Fruit fly (Drosophila melanogaster) whole organism, adult: ENCODE results near the gene P5CDh2.
A peak's percentile ranks its signal among the peaks of the same experiment; 100 is the strongest.

ENCODE experiments used
- CG11617 ChIP-seq: fragments of 200-800 bp; sonication (Bioruptor generic); optimal IDR thresholded peaks from 2 replicates; lab custom pipeline; 2017; ENCODE audit warnings: mild to moderate bottlenecking, missing biosample characterization, missing genetic modification reagents, missing genetic modification characterization
- CG12768 ChIP-seq: fragments of 200-800 bp; sonication (Bioruptor generic); optimal IDR thresholded peaks from 2 replicates; lab custom pipeline; 2017; ENCODE audit warnings: missing biosample characterization, missing genetic modification characterization, mild to moderate bottlenecking, moderate library complexity, missing genetic modification reagents
- CG14711 ChIP-seq: fragments of 200-800 bp; sonication (Bioruptor generic); optimal IDR thresholded peaks from 2 replicates; lab custom pipeline; 2018; ENCODE audit warnings: missing biosample characterization, mild to moderate bottlenecking, missing genetic modification characterization, moderate library complexity
- CG1620 ChIP-seq: fragments of 200-800 bp; sonication (Bioruptor generic); optimal IDR thresholded peaks from 2 replicates; lab custom pipeline; 2016; ENCODE audit warnings: missing biosample characterization, missing genetic modification characterization
- CG5204 ChIP-seq: fragments of 200-800 bp; sonication (Bioruptor generic); optimal IDR thresholded peaks from 2 replicates; lab custom pipeline; 2016; ENCODE audit warnings: missing biosample characterization, missing genetic modification characterization
- CG7045 ChIP-seq: fragments of 200-800 bp; sonication (Bioruptor generic); optimal IDR thresholded peaks from 2 replicates; lab custom pipeline; 2017; ENCODE audit warnings: missing biosample characterization, mild to moderate bottlenecking, missing genetic modification characterization
- CG7101 ChIP-seq: fragments of 200-800 bp; sonication (Bioruptor generic); optimal IDR thresholded peaks from 2 replicates; lab custom pipeline; 2018; ENCODE audit warnings: missing biosample characterization, mild to moderate bottlenecking, missing genetic modification characterization, moderate library complexity
- Clk ChIP-seq: fragments of 200-800 bp; sonication (Bioruptor generic); optimal IDR thresholded peaks from 2 replicates; lab custom pipeline; 2017; ENCODE audit warnings: missing biosample characterization, missing genetic modification characterization
- Crg-1 ChIP-seq: fragments of 200-800 bp; sonication (Bioruptor generic); optimal IDR thresholded peaks from 2 replicates; lab custom pipeline; 2016; ENCODE audit warnings: missing biosample characterization, missing genetic modification characterization
- Hr96 ChIP-seq: fragments of 200-800 bp; sonication (Bioruptor generic); optimal IDR thresholded peaks from 2 replicates; lab custom pipeline; 2016; ENCODE audit warnings: missing biosample characterization, missing genetic modification characterization
- Mnt ChIP-seq: fragments of 200-800 bp; sonication (Bioruptor generic); optimal IDR thresholded peaks from 2 replicates; lab custom pipeline; 2016; ENCODE audit warnings: missing biosample characterization, mild to moderate bottlenecking, missing genetic modification characterization
- bab1 ChIP-seq: fragments of 200-800 bp; sonication (Bioruptor generic); optimal IDR thresholded peaks from 3 replicates; lab custom pipeline; 2019; ENCODE audit warnings: missing biosample characterization, mild to moderate bottlenecking, missing genetic modification characterization, moderate library complexity
- cic ChIP-seq: fragments of 200-800 bp; sonication (Bioruptor generic); optimal IDR thresholded peaks from 2 replicates; lab custom pipeline; 2017; ENCODE audit warnings: missing biosample characterization, mild to moderate bottlenecking, missing genetic modification characterization, moderate library complexity
- cnc ChIP-seq, 2 experiments: fragments of >200 bp; optimal IDR thresholded peaks; 2 replicates each; lab custom pipeline; 2017
- kay ChIP-seq: fragments of 200-800 bp; sonication (Bioruptor generic); peaks from one replicate; lab custom pipeline; 2016; ENCODE audit warnings: missing biosample characterization, missing genetic modification characterization, borderline replicate concordance
- ovo ChIP-seq: fragments of 200-800 bp; sonication (Bioruptor generic); optimal IDR thresholded peaks from 2 replicates; lab custom pipeline; 2016; ENCODE audit warnings: missing biosample characterization, missing genetic modification characterization
- pad ChIP-seq: fragments of 200-800 bp; sonication (Bioruptor generic); optimal IDR thresholded peaks from 3 replicates; lab custom pipeline; 2017; ENCODE audit warnings: missing biosample characterization, missing genetic modification characterization, mild to moderate bottlenecking, moderate library complexity, missing genetic modification reagents
- tj ChIP-seq: fragments of 200-800 bp; sonication (Bioruptor generic); optimal IDR thresholded peaks from 3 replicates; lab custom pipeline; 2017; ENCODE audit warnings: missing biosample characterization, mild to moderate bottlenecking, missing genetic modification characterization, moderate library complexity
- toe ChIP-seq: fragments of 200-800 bp; sonication (Bioruptor generic); optimal IDR thresholded peaks from 2 replicates; lab custom pipeline; 2016; ENCODE audit warnings: missing biosample characterization, missing genetic modification characterization

Gene P5CDh2

dm6 chr3R:21862137-21862850 lies 15.4 kb upstream of the P5CDh2 start:
- TF ChIP-seq tj (no peak), CG5204 (GFP tag; lab: Kevin White, UChicago) (no peak), Clk (GFP tag; lab: Kevin White, UChicago) (no peak), toe (GFP tag; lab: Kevin White, UChicago) (no peak), CG14711 (no peak), Hr96 (GFP tag; lab: Kevin White, UChicago) (no peak), ovo (GFP tag; lab: Kevin White, UChicago) (no peak), Crg-1 (GFP tag; lab: Kevin White, UChicago) (no peak), bab1 (GFP tag; lab: Kevin White, UChicago) (no peak), CG7045 (GFP tag; lab: Kevin White, UChicago) (no peak), CG7101 (tag; lab: Kevin White, UChicago) (no peak), cnc (optimal IDR thresholded peaks at IDR 0.05; lab: Kevin White, UChicago) (no peak)

dm6 chr3R:21862868-21863267 lies 14.9 kb upstream of the P5CDh2 start:
- TF ChIP-seq CG11617 (no peak), CG1620 (GFP tag; lab: Kevin White, UChicago) (no peak), cic (no peak), CG14711 (no peak), ovo (GFP tag; lab: Kevin White, UChicago) (no peak), CG7045 (GFP tag; lab: Kevin White, UChicago) (no peak), Crg-1 (GFP tag; lab: Kevin White, UChicago) (no peak), CG12768 (GFP tag; lab: Kevin White, UChicago) (no peak), pad (GFP tag; lab: Kevin White, UChicago) (no peak), Clk (GFP tag; lab: Kevin White, UChicago) (no peak), Hr96 (GFP tag; lab: Kevin White, UChicago) (no peak), bab1 (GFP tag; lab: Kevin White, UChicago) (no peak), CG7101 (tag; lab: Kevin White, UChicago) (no peak), toe (GFP tag; lab: Kevin White, UChicago) (no peak), CG5204 (GFP tag; lab: Kevin White, UChicago) (no peak), cnc (optimal IDR thresholded peaks at IDR 0.05; lab: Kevin White, UChicago) (no peak), Mnt (GFP tag; lab: Kevin White, UChicago) (no peak)

- TF ChIP-seq cnc (optimal IDR thresholded peaks at IDR 0.05; lab: Kevin White, UChicago): no peak
- TF ChIP-seq CG7101 (tag; lab: Kevin White, UChicago): no peak
- no peak for TF ChIP-seq ovo (GFP tag; lab: Kevin White, UChicago)
- TF ChIP-seq CG1620 (GFP tag; lab: Kevin White, UChicago): no peak
- TF ChIP-seq CG12768 (GFP tag; lab: Kevin White, UChicago): no peak
- TF ChIP-seq bab1 (GFP tag; lab: Kevin White, UChicago): no peak
- no peak for TF ChIP-seq CG7045 (GFP tag; lab: Kevin White, UChicago)
- no peak for TF ChIP-seq kay (GFP tag; lab: Kevin White, UChicago)
- no peak for TF ChIP-seq Crg-1 (GFP tag; lab: Kevin White, UChicago)
- no peak for TF ChIP-seq toe (GFP tag; lab: Kevin White, UChicago)
- no peak for TF ChIP-seq CG14711
- TF ChIP-seq CG5204 (GFP tag; lab: Kevin White, UChicago): no peak
Measured at dm6 chr3R:21863817-21864384, 13.8 kb upstream of the P5CDh2 start.

dm6 chr3R:21864484-21864883 lies 13.3 kb upstream of the P5CDh2 start:
- TF ChIP-seq kay (GFP tag; lab: Kevin White, UChicago) (peak; percentile 7), CG7101 (tag; lab: Kevin White, UChicago) (no peak), CG14711 (no peak), cic (no peak)

dm6 chr3R:21864992-21865391 lies 12.7 kb upstream of the P5CDh2 start, which contains the start of gene lsn:
Gene lsn, plus strand, starts transcription at chr3R:21865168.
- peak; percentile 15 for TF ChIP-seq bab1 (GFP tag; lab: Kevin White, UChicago)
- TF ChIP-seq CG14711: no peak
- TF ChIP-seq CG7045 (GFP tag; lab: Kevin White, UChicago): no peak
- TF ChIP-seq Mnt (GFP tag; lab: Kevin White, UChicago): no peak
- no peak for TF ChIP-seq CG11617
- peak; percentile 42 for TF ChIP-seq ovo (GFP tag; lab: Kevin White, UChicago)
- peak; percentile 12 for TF ChIP-seq kay (GFP tag; lab: Kevin White, UChicago)

- TF ChIP-seq CG12768 (GFP tag; lab: Kevin White, UChicago) (no peak), CG7101 (tag; lab: Kevin White, UChicago) (no peak), CG7045 (GFP tag; lab: Kevin White, UChicago) (no peak), Crg-1 (GFP tag; lab: Kevin White, UChicago) (no peak), toe (GFP tag; lab: Kevin White, UChicago) (no peak), CG14711 (no peak)
Measured at dm6 chr3R:21867819-21868218, 9.9 kb upstream of the P5CDh2 start, which contains the start of the genes CG6569 and Cby. Gene CG6569, minus strand, starts transcription at chr3R:21867919. Gene Cby, plus strand, starts transcription at chr3R:21868003.
